Fruit fly (Drosophila melanogaster) whole organism, embryonic: ENCODE data around the gene CG10996.

Experiments used
- Asciz ChIP-seq: fragments of 200-800 bp; sonication (Bioruptor generic); optimal IDR thresholded peaks from 2 replicates; lab custom pipeline; 2017; ENCODE audit warnings: missing biosample characterization, mild to moderate bottlenecking, missing genetic modification characterization, missing genetic modification reagents
- Atf6 ChIP-seq: fragments of 200-800 bp; sonication (Bioruptor generic); IDR thresholded peaks from 2 replicates; pipeline ENCODE4 v1.3.6; 2022; ENCODE audit warnings: missing biosample characterization, missing genetic modification characterization
- B-H2 ChIP-seq: fragments of 200-800 bp; sonication (Bioruptor generic); optimal IDR thresholded peaks from 2 replicates; lab custom pipeline; 2018; ENCODE audit warnings: missing biosample characterization, mild to moderate bottlenecking, missing genetic modification characterization
- CG10543 ChIP-seq: fragments of 200-800 bp; sonication (Bioruptor generic); optimal IDR thresholded peaks from 3 replicates; lab custom pipeline; 2017; ENCODE audit warnings: missing biosample characterization, mild to moderate bottlenecking, missing genetic modification characterization, moderate library complexity
- CG11456 ChIP-seq: fragments of 200-800 bp; sonication (Bioruptor generic); IDR thresholded peaks from 3 replicates; pipeline ENCODE4 v1.3.6; 2022; ENCODE audit warnings: missing biosample characterization, missing genetic modification characterization
- CG12071 ChIP-seq: fragments of 200-800 bp; sonication (Bioruptor generic); optimal IDR thresholded peaks from 3 replicates; lab custom pipeline; 2018; ENCODE audit warnings: missing biosample characterization, mild to moderate bottlenecking, missing genetic modification characterization
- CG12391 ChIP-seq: fragments of 200-800 bp; sonication (Bioruptor generic); optimal IDR thresholded peaks from 3 replicates; lab custom pipeline; 2018; ENCODE audit warnings: missing biosample characterization, mild to moderate bottlenecking, missing genetic modification characterization, moderate library complexity
- CG13123 ChIP-seq: fragments of 200-800 bp; sonication (Bioruptor generic); optimal IDR thresholded peaks from 2 replicates; lab custom pipeline; 2016; ENCODE audit warnings: missing biosample characterization, missing genetic modification characterization
- CG14965 ChIP-seq: fragments of 200-800 bp; sonication (Bioruptor generic); optimal IDR thresholded peaks from 2 replicates; lab custom pipeline; 2016; ENCODE audit warnings: missing biosample characterization, missing genetic modification characterization, borderline replicate concordance
- CG15696 ChIP-seq: fragments of 200-800 bp; sonication (Bioruptor generic); optimal IDR thresholded peaks from 2 replicates; lab custom pipeline; 2019; ENCODE audit warnings: missing biosample characterization, mild to moderate bottlenecking, missing genetic modification characterization, moderate library complexity
- CG18262 ChIP-seq: fragments of 200-800 bp; optimal IDR thresholded peaks from 3 replicates; lab custom pipeline; 2019; ENCODE audit warnings: missing biosample characterization, mild to moderate bottlenecking, missing genetic modification characterization, moderate library complexity
- CG2129 ChIP-seq: fragments of 200-800 bp; sonication (Bioruptor generic); IDR thresholded peaks from 2 replicates; pipeline ENCODE4 v1.3.6; 2022; ENCODE audit warnings: missing biosample characterization, missing genetic modification characterization; ENCODE audit not compliant: partially characterized antibody
- CG32532 ChIP-seq: fragments of 200-800 bp; sonication (Bioruptor generic); IDR thresholded peaks from 2 replicates; pipeline ENCODE4 v1.3.6; 2022; ENCODE audit warnings: missing biosample characterization, missing genetic modification characterization
- CG34376 ChIP-seq: fragments of 200-800 bp; sonication (Bioruptor generic); optimal IDR thresholded peaks from 2 replicates; lab custom pipeline; 2018; ENCODE audit warnings: missing biosample characterization, mild to moderate bottlenecking, missing genetic modification characterization
- CG3995 ChIP-seq: fragments of 200-800 bp; sonication (Bioruptor generic); optimal IDR thresholded peaks from 3 replicates; lab custom pipeline; 2016; ENCODE audit warnings: missing biosample characterization, missing genetic modification characterization
- CG4820 ChIP-seq: fragments of 200-800 bp; sonication (Bioruptor generic); optimal IDR thresholded peaks from 3 replicates; lab custom pipeline; 2016; ENCODE audit warnings: missing biosample characterization, missing genetic modification characterization
- CG6254 ChIP-seq: fragments of 200-800 bp; sonication (Bioruptor generic); optimal IDR thresholded peaks from 3 replicates; lab custom pipeline; 2017; ENCODE audit warnings: mild to moderate bottlenecking, missing biosample characterization, missing genetic modification reagents, missing genetic modification characterization
- CG7745 ChIP-seq: fragments of 200-800 bp; sonication (Bioruptor generic); optimal IDR thresholded peaks from 2 replicates; lab custom pipeline; 2018; ENCODE audit warnings: missing biosample characterization, mild to moderate bottlenecking, missing genetic modification characterization, moderate library complexity
- CG8290 ChIP-seq, 3 experiments: fragments of 200-800 bp; sonication (Bioruptor generic); optimal IDR thresholded peaks; 2 replicates each; lab custom pipeline; 2016 to 2019; ENCODE audit warnings: missing biosample characterization in 3 of 3, missing genetic modification characterization in 3 of 3, mild to moderate bottlenecking in 2 of 3, moderate library complexity in 1 of 3
- CkIIα-i1 ChIP-seq: fragments of 200-800 bp; sonication (Bioruptor generic); IDR thresholded peaks from 2 replicates; pipeline ENCODE4 v1.3.6; 2022; ENCODE audit warnings: missing biosample characterization, missing genetic modification characterization
- Dad ChIP-seq: fragments of 200-800 bp; sonication (Bioruptor generic); optimal IDR thresholded peaks from 3 replicates; lab custom pipeline; 2016; ENCODE audit warnings: missing biosample characterization, missing genetic modification characterization
- Dek ChIP-seq: fragments of 200-800 bp; sonication (Bioruptor generic); optimal IDR thresholded peaks from 3 replicates; lab custom pipeline; 2019; ENCODE audit warnings: missing biosample characterization, mild to moderate bottlenecking, missing genetic modification characterization, moderate library complexity
- Dip3 ChIP-seq: fragments of 200-800 bp; sonication (Bioruptor generic); optimal IDR thresholded peaks from 3 replicates; lab custom pipeline; 2016; ENCODE audit warnings: missing biosample characterization, missing genetic modification characterization
- Hsf ChIP-seq: fragments of 200-800 bp; sonication (Bioruptor generic); optimal IDR thresholded peaks from 3 replicates; lab custom pipeline; 2016; ENCODE audit warnings: missing biosample characterization, missing genetic modification characterization
- MESR4 ChIP-seq: fragments of 200-800 bp; sonication (Bioruptor generic); optimal IDR thresholded peaks from 2 replicates; lab custom pipeline; 2018; ENCODE audit warnings: missing biosample characterization, mild to moderate bottlenecking, missing genetic modification characterization, moderate library complexity
- Med ChIP-seq: fragments of 200-800 bp; sonication (Bioruptor generic); peaks from one replicate; lab custom pipeline; 2016; ENCODE audit warnings: missing biosample characterization, missing genetic modification characterization, mild to moderate bottlenecking, inconsistent platforms, moderate library complexity
- NfI ChIP-seq: fragments of 200-800 bp; sonication (Bioruptor generic); optimal IDR thresholded peaks from 3 replicates; lab custom pipeline; 2018; ENCODE audit warnings: missing biosample characterization, mild to moderate bottlenecking, missing genetic modification characterization, moderate library complexity
- Oli ChIP-seq: fragments of 200-800 bp; sonication (Bioruptor generic); optimal IDR thresholded peaks from 2 replicates; lab custom pipeline; 2018; ENCODE audit warnings: missing biosample characterization, mild to moderate bottlenecking, missing genetic modification characterization, moderate library complexity
- Pdp1 ChIP-seq, 2 experiments: fragments of 200-800 bp; sonication (Bioruptor generic); optimal IDR thresholded peaks; 3 replicates each; lab custom pipeline; 2016; ENCODE audit warnings: missing biosample characterization in 2 of 2, missing genetic modification characterization in 2 of 2, mild to moderate bottlenecking in 1 of 2, moderate library complexity in 1 of 2
- Stat92E ChIP-seq, 3 experiments: fragments of >200 bp in 2 of 3; fragments of 200-800 bp in 1 of 3; sonication (Bioruptor generic) in 1 of 3; optimal IDR thresholded peaks; 2 replicates each; lab custom pipeline; 2017 to 2019; ENCODE audit warnings: missing biosample characterization in 3 of 3, missing genetic modification characterization in 3 of 3, mild to moderate bottlenecking in 1 of 3, moderate library complexity in 1 of 3
- Xrp1 ChIP-seq: fragments of 200-800 bp; sonication (Bioruptor generic); IDR thresholded peaks from 2 replicates; pipeline ENCODE4 v1.3.6; 2022; ENCODE audit warnings: missing biosample characterization, missing genetic modification characterization
- abd-A ChIP-seq: fragments of 200-800 bp; sonication (Bioruptor generic); optimal IDR thresholded peaks from 3 replicates; lab custom pipeline; 2019; ENCODE audit warnings: missing biosample characterization, mild to moderate bottlenecking, missing genetic modification characterization, moderate library complexity
- caup ChIP-seq: fragments of 200-800 bp; sonication (Bioruptor generic); optimal IDR thresholded peaks from 3 replicates; lab custom pipeline; 2017; ENCODE audit warnings: missing biosample characterization, mild to moderate bottlenecking, missing genetic modification characterization, moderate library complexity; ENCODE audit not compliant: severe bottlenecking
- crc ChIP-seq: fragments of 200-800 bp; sonication (Bioruptor generic); optimal IDR thresholded peaks from 2 replicates; lab custom pipeline; 2016; ENCODE audit warnings: missing biosample characterization, missing genetic modification characterization
- da ChIP-seq: fragments of 200-800 bp; sonication (Bioruptor generic); optimal IDR thresholded peaks from 2 replicates; lab custom pipeline; 2016; ENCODE audit warnings: missing biosample characterization, missing genetic modification characterization
- dpn ChIP-seq, 2 experiments: fragments of 200-800 bp; sonication (Bioruptor generic); optimal IDR thresholded peaks; 3 replicates each; lab custom pipeline; 2016; ENCODE audit warnings: missing biosample characterization in 2 of 2, missing genetic modification characterization in 2 of 2
- fd64A ChIP-seq: fragments of 200-800 bp; sonication (Bioruptor generic); optimal IDR thresholded peaks from 3 replicates; lab custom pipeline; 2018; ENCODE audit warnings: missing biosample characterization, mild to moderate bottlenecking, missing genetic modification characterization
- ham ChIP-seq: fragments of 200-800 bp; sonication (Bioruptor generic); IDR thresholded peaks from 2 replicates; pipeline ENCODE4 v1.3.6; 2022; ENCODE audit warnings: missing biosample characterization, missing genetic modification characterization
- pfk ChIP-seq: fragments of 200-800 bp; sonication (Bioruptor generic); optimal IDR thresholded peaks from 2 replicates; lab custom pipeline; 2018; ENCODE audit warnings: missing biosample characterization, mild to moderate bottlenecking, missing genetic modification characterization, moderate library complexity
- phol ChIP-seq: fragments of 200-800 bp; sonication (Bioruptor generic); optimal IDR thresholded peaks from 3 replicates; lab custom pipeline; 2018; ENCODE audit warnings: missing biosample characterization, mild to moderate bottlenecking, missing genetic modification characterization, moderate library complexity
- pros ChIP-seq: fragments of 200-800 bp; sonication (Bioruptor generic); optimal IDR thresholded peaks from 3 replicates; lab custom pipeline; 2019; ENCODE audit warnings: missing biosample characterization, mild to moderate bottlenecking, missing genetic modification characterization, moderate library complexity
- ro ChIP-seq: fragments of 200-800 bp; sonication (Bioruptor generic); IDR thresholded peaks from 2 replicates; pipeline ENCODE4 v1.3.6; 2022; ENCODE audit warnings: missing biosample characterization, missing genetic modification characterization
- row ChIP-seq: fragments of 200-800 bp; sonication (Bioruptor generic); IDR thresholded peaks from 3 replicates; pipeline ENCODE4 v1.3.6; 2022; ENCODE audit warnings: missing biosample characterization, missing genetic modification characterization
- so ChIP-seq: fragments of 200-800 bp; sonication (Bioruptor generic); IDR thresholded peaks from 3 replicates; pipeline ENCODE4 v1.3.6; 2022; ENCODE audit warnings: missing biosample characterization, missing genetic modification characterization
- sqz ChIP-seq: fragments of 200-800 bp; sonication (Bioruptor generic); optimal IDR thresholded peaks from 3 replicates; lab custom pipeline; 2018; ENCODE audit warnings: missing biosample characterization, mild to moderate bottlenecking, missing genetic modification characterization
- sug ChIP-seq: fragments of 200-800 bp; optimal IDR thresholded peaks from 2 replicates; lab custom pipeline; 2019; ENCODE audit warnings: missing biosample characterization, mild to moderate bottlenecking, missing genetic modification characterization, moderate library complexity
- usp ChIP-seq: fragments of >200 bp; optimal IDR thresholded peaks from 2 replicates; lab custom pipeline; 2017; ENCODE audit warnings: missing biosample characterization, missing genetic modification characterization
- wek ChIP-seq: fragments of 200-800 bp; sonication (Bioruptor generic); optimal IDR thresholded peaks from 3 replicates; lab custom pipeline; 2018; ENCODE audit warnings: missing biosample characterization, mild to moderate bottlenecking, missing genetic modification characterization, moderate library complexity

Gene CG10996

DNA sequence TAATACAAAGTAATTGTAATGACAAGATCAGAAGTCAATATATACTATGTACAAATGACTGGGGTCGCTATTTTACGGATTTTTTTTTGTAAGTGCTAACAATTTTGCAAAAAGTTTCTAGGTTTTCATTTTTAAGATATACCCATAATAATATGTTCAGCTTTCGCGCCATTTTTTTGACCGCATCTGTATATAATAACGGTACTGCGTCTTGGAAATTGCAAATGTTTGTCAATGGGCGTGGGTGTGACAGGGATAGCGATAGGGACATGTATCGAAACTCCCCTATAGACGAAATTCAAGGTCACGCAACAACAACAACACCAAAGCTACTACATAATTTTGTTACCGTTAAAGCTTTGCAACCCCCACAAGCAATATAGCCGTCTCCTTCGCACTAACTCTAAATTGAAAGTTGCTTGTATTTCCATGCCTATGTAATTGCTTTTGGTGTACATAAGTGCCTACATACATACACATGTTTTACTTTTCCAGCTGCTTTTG, 44.8 kb downstream of the CG10996 start (continued):
- TF ChIP-seq row (0 out of 3 replicates have a peak, but pooled peaks have one; percentile 18), phol (tag; lab: Kevin White, UChicago) (no peak), Dek (tag; lab: Kevin White, UChicago) (no peak), CG32532 (peak; percentile 25; the same call in 1 of the 2 replicates), CG8290 (GFP tag; optimal IDR thresholded peaks at IDR 0.05; lab: Kevin White, UChicago) (no peak), CG8290 (tag; optimal IDR thresholded peaks at IDR 0.05; lab: Kevin White, UChicago) (peak in 1 of 2 experiments; percentile 3), Med (GFP tag; lab: Kevin White, UChicago) (peak; percentile 50), Dip3 (GFP tag; lab: Kevin White, UChicago) (no peak), CG4820 (GFP tag; lab: Kevin White, UChicago) (no peak), wek (GFP tag; lab: Kevin White, UChicago) (no peak), CG12391 (peak; percentile 10), B-H2 (no peak)

DNA sequence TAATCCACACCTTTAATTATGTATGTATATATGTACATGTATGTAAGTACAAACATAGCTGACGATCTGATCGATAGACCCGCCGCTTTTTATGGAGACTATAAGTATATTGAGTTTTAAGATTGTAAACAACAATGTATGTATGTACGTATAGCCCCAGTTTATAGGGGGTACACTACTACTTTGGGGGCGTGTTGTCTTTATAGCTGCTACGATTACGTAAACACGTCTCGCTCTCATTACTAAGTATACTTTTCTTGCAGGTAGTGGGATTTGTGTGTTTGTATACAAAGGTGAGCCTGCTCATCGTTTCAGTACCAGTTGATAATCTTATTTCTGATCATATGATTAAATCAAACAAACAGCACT, 47.6 kb downstream of the CG10996 start:
- TF ChIP-seq CG3995 (no peak), Hsf (GFP tag; lab: Kevin White, UChicago) (no peak), Asciz (no peak), da (GFP tag; lab: Kevin White, UChicago) (no peak), Pdp1 (GFP tag; optimal IDR thresholded peaks at IDR 0.05; lab: Kevin White, UChicago) (peak in 1 of 2 experiments; percentile 75), dpn (GFP tag; optimal IDR thresholded peaks at IDR 0.05; lab: Kevin White, UChicago) (no peak), Oli (no peak), sug (tag; lab: Kevin White, UChicago) (peak; percentile 95), CG7745 (tag; lab: Kevin White, UChicago) (no peak), CG11456 (GFP tag; lab: Robert Waterston, UW) (no peak), CG18262 (tag; lab: Kevin White, UChicago) (no peak), Stat92E (GFP tag; optimal IDR thresholded peaks at IDR 0.05; lab: Kevin White, UChicago) (no peak), MESR4 (GFP tag; lab: Kevin White, UChicago) (no peak), usp (GFP tag; lab: Kevin White, UChicago) (no peak), Atf6 (GFP tag; lab: Robert Waterston, UW) (0 out of 2 replicates have a peak, but pooled peaks have one; percentile 10), ham (GFP tag; lab: Robert Waterston, UW) (no peak), Xrp1 (no peak), crc (GFP tag; lab: Kevin White, UChicago) (no peak), fd64A (peak; percentile 45), caup (no peak), CG8290 (GFP tag; optimal IDR thresholded peaks at IDR 0.05; lab: Kevin White, UChicago) (no peak), CG8290 (tag; optimal IDR thresholded peaks at IDR 0.05; lab: Kevin White, UChicago) (peak in 1 of 2 experiments; percentile 54), CG13123 (GFP tag; lab: Kevin White, UChicago) (no peak), so (peak; percentile 9; the same call in 1 of the 3 replicates), pros (GFP tag; lab: Kevin White, UChicago) (no peak), abd-A (peak; percentile 33), Dad (GFP tag; lab: Kevin White, UChicago) (no peak), CkIIα-i1 (GFP tag; lab: Robert Waterston, UW) (no peak), Dip3 (GFP tag; lab: Kevin White, UChicago) (no peak), NfI (GFP tag; lab: Kevin White, UChicago) (no peak), sqz (no peak), pfk (GFP tag; lab: Kevin White, UChicago) (peak; percentile 31), CG15696 (tag; lab: Kevin White, UChicago) (no peak), CG6254 (GFP tag; lab: Kevin White, UChicago) (no peak), CG34376 (GFP tag; lab: Kevin White, UChicago) (peak; percentile 46), CG2129 (GFP tag; lab: Robert Waterston, UW) (no peak), CG12071 (GFP tag; lab: Kevin White, UChicago) (peak; percentile 10), CG14965 (GFP tag; lab: Kevin White, UChicago) (no peak), ro (GFP tag; lab: Robert Waterston, UW) (no peak), CG10543 (GFP tag; lab: Kevin White, UChicago) (peak; percentile 13)
